Fruit fly (Drosophila melanogaster) whole organism: Measurements from ENCODE around the gene CG5177.

Experiments used
- CG8478 ChIP-seq: fragments of >200 bp; optimal IDR thresholded peaks from 2 replicates; lab custom pipeline; 2018; ENCODE audit warnings: inconsistent platforms
- Dll ChIP-seq: fragments of >200 bp; optimal IDR thresholded peaks from 2 replicates; lab custom pipeline; 2017
- EcR ChIP-seq, 2 experiments: fragments of >200 bp; optimal IDR thresholded peaks; 2 replicates each; lab custom pipeline; 2017; ENCODE audit warnings: missing biosample characterization in 2 of 2, missing genetic modification characterization in 2 of 2, missing genetic modification reagents in 2 of 2
- pan ChIP-seq: fragments of >200 bp; optimal IDR thresholded peaks from 2 replicates; lab custom pipeline; 2017
- psq ChIP-seq: fragments of >200 bp; optimal IDR thresholded peaks from 2 replicates; lab custom pipeline; 2017
- usp ChIP-seq: fragments of >200 bp; optimal IDR thresholded peaks from 2 replicates; lab custom pipeline; 2017; ENCODE audit warnings: missing biosample characterization, missing genetic modification characterization, mixed read lengths

Gene CG5177

DNA sequence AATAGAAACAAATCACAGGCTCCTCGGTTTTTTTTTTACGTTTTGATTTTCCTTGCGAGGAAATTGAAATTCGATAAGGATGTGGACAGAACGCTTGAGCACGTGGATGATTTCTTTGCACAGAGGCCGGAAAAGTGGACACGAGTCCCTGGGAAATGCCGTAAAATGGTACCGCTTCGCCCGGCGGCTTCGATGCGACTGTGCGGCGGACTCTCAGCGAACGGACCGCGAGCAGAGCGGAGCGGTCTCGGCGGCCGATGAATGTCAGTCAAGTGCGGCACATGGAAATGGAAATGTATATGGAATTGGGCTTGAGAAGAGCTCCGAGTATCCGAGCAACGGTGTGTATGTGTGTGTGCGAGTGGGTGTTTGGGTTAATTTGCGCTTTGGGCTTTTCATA, 45.9 kb downstream of the CG5177 start, which contains the start of gene santa-maria:
TSS of gene santa-maria (minus strand) at position 279 of the 400 bp plus-strand sequence.
- TF ChIP-seq Dll (lab: Kevin White, UChicago) = no peak
- no peak for TF ChIP-seq CG8478 (lab: Kevin White, UChicago)
- no peak for TF ChIP-seq psq (lab: Kevin White, UChicago)
- TF ChIP-seq EcR (GFP tag; optimal IDR thresholded peaks at IDR 0.05; lab: Kevin White, UChicago) = no peak
- no peak for TF ChIP-seq pan (lab: Kevin White, UChicago)
- no peak for TF ChIP-seq usp (GFP tag; lab: Kevin White, UChicago)

DNA sequence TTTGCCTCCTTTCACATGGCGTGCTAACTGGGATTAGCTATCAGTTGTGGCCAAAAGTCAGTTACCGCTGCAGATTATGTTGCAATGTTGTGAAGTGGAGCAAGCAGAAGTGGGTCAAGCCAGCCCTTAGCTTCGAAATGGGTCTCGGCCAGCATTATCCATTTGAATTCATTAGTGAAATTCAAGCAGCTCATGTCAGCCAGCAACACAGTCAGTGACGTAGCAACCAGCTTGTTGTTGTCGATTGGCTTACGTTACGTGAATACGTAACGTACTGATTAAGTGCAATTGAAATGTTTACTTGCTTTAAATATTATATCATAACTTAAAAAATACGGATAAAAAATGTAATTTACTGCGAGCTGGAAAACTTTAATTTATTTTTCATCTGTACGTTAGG, 47.1 kb downstream of the CG5177 start:
- TF ChIP-seq Dll (lab: Kevin White, UChicago) (no peak), psq (lab: Kevin White, UChicago) (no peak), usp (GFP tag; lab: Kevin White, UChicago) (no peak), CG8478 (lab: Kevin White, UChicago) (no peak), pan (lab: Kevin White, UChicago) (no peak), EcR (GFP tag; optimal IDR thresholded peaks at IDR 0.05; lab: Kevin White, UChicago) (no peak)

DNA sequence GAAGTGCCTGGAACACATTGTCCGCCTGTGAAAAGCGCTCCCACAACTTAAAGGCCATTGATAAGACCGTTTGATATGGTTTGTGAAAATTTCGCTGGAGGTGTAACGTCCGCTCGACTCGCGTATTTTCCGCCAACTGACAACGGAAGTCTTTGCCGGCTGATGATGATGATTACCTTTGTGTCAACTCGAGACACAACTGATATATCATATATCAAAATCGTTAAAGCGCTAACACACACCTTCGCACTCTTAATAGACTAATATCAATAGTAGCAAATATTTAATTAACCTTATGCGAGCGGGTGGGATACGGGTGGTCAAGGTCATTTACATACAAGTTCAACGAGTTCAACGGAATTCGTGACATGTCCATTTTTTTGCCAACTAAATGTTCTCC, 49.1 kb downstream of the CG5177 start, which contains the start of gene Gr28a:
TSS of gene Gr28a (minus strand) at position 101 of the 400 bp plus-strand sequence.
- no peak for TF ChIP-seq Dll (lab: Kevin White, UChicago)
- TF ChIP-seq pan (lab: Kevin White, UChicago) = no peak
